Worm (Caenorhabditis elegans) whole organism, L1 larva: ENCODE results near the gene rabr-3.

Experiments used
- C16A3.4 ChIP-seq: fragments of 150-350 bp; optimal IDR thresholded peaks from 2 replicates; lab custom pipeline; 2014; ENCODE audit warnings: missing biosample characterization, missing genetic modification characterization
- C34B4.2 ChIP-seq: sonication (generic microtip); optimal IDR thresholded peaks from 2 replicates; lab custom pipeline; 2017; ENCODE audit warnings: mild to moderate bottlenecking, missing genetic modification characterization, missing compliant biosample characterization
- F16B12.6 ChIP-seq: fragments of 150-350 bp; optimal IDR thresholded peaks from 2 replicates; lab custom pipeline; 2014; ENCODE audit warnings: missing biosample characterization, missing genetic modification characterization
- Y116A8C.19 ChIP-seq: sonication (generic microtip); optimal IDR thresholded peaks from 2 replicates; lab custom pipeline; 2016; ENCODE audit warnings: missing compliant biosample characterization, missing genetic modification characterization, borderline replicate concordance
- aly-2 ChIP-seq: fragments of 150-350 bp; optimal IDR thresholded peaks from 2 replicates; lab custom pipeline; 2014; ENCODE audit warnings: missing biosample characterization, missing genetic modification characterization
- dsc-1 ChIP-seq: sonication (generic microtip); optimal IDR thresholded peaks from 2 replicates; lab custom pipeline; 2016; ENCODE audit warnings: mild to moderate bottlenecking, missing genetic modification characterization, missing compliant biosample characterization
- efl-1 ChIP-seq, 4 experiments: fragments of 150-350 bp; optimal IDR thresholded peaks in 3 of 4; peaks in 1 of 4; 1 replicate in 1 of 4; 2 replicates in 3 of 4; lab custom pipeline; 2014; ENCODE audit warnings: missing biosample characterization in 2 of 4, missing genetic modification characterization in 2 of 4, missing genetic modification reagents in 2 of 4
- efl-3 ChIP-seq: fragments of 200-800 bp; sonication (Bioruptor generic); optimal IDR thresholded peaks from 2 replicates; lab custom pipeline; 2018; ENCODE audit warnings: mild to moderate bottlenecking, missing genetic modification characterization, missing compliant biosample characterization
- egl-13 ChIP-seq: sonication (generic microtip); optimal IDR thresholded peaks from 2 replicates; lab custom pipeline; 2016; ENCODE audit warnings: missing genotype, missing genetic modification reagents, missing genetic modification characterization, missing compliant biosample characterization
- elt-2 ChIP-seq: sonication (generic microtip); optimal IDR thresholded peaks from 2 replicates; lab custom pipeline; 2016; ENCODE audit warnings: missing genetic modification characterization, mild to moderate bottlenecking, inconsistent platforms, missing compliant biosample characterization, missing genetic modification reagents
- elt-3 ChIP-seq, 6 experiments: fragments of 150-350 bp in 1 of 6; sonication (generic microtip); optimal IDR thresholded peaks; 2 replicates each; lab custom pipeline; 2017 to 2018; ENCODE audit warnings: missing biosample characterization in 6 of 6, missing genetic modification characterization in 6 of 6, inconsistent platforms in 1 of 6
- ets-5 ChIP-seq: fragments of 200-800 bp; sonication (Bioruptor generic); IDR thresholded peaks from 2 replicates; pipeline ENCODE4 v1.3.6; 2022; ENCODE audit warnings: missing genetic modification characterization, missing compliant biosample characterization
- fkh-10 ChIP-seq: sonication (generic microtip); optimal IDR thresholded peaks from 2 replicates; lab custom pipeline; 2017; ENCODE audit warnings: missing biosample characterization, missing genetic modification reagents, missing genetic modification characterization
- fkh-4 ChIP-seq: sonication (generic microtip); optimal IDR thresholded peaks from 2 replicates; lab custom pipeline; 2016; ENCODE audit warnings: missing compliant biosample characterization, missing genetic modification characterization, borderline replicate concordance
- grh-1 ChIP-seq: fragments of 200-800 bp; sonication (Bioruptor generic); IDR thresholded peaks from 2 replicates; pipeline ENCODE4 v1.3.6; 2022; ENCODE audit warnings: missing genetic modification reagents, missing genetic modification characterization, missing compliant biosample characterization
- hlh-17 ChIP-seq: fragments of 200-800 bp; sonication (Bioruptor generic); optimal IDR thresholded peaks from 2 replicates; lab custom pipeline; 2018; ENCODE audit warnings: missing genetic modification characterization, mild to moderate bottlenecking, missing compliant biosample characterization, moderate library complexity, borderline replicate concordance
- hlh-4 ChIP-seq: sonication (generic microtip); optimal IDR thresholded peaks from 2 replicates; lab custom pipeline; 2016; ENCODE audit warnings: mild to moderate bottlenecking, missing genetic modification characterization, missing compliant biosample characterization
- irx-1 ChIP-seq: sonication (generic microtip); optimal IDR thresholded peaks from 2 replicates; lab custom pipeline; 2016; ENCODE audit warnings: missing genetic modification characterization, missing compliant biosample characterization
- lin-13 ChIP-seq: fragments of 150-350 bp; optimal IDR thresholded peaks from 2 replicates; lab custom pipeline; 2014; ENCODE audit warnings: missing biosample characterization, missing genetic modification reagents, missing genetic modification characterization
- lin-15B ChIP-seq: fragments of 150-350 bp; sonication (generic microtip); optimal IDR thresholded peaks from 3 replicates; lab custom pipeline; 2014; ENCODE audit warnings: missing biosample characterization, missing genetic modification characterization
- lin-39 ChIP-seq: fragments of 150-350 bp; optimal IDR thresholded peaks from 2 replicates; lab custom pipeline; 2014; ENCODE audit warnings: missing biosample characterization, missing genetic modification reagents, missing genetic modification characterization
- mep-1 ChIP-seq: fragments of 150-350 bp; optimal IDR thresholded peaks from 2 replicates; lab custom pipeline; 2014; ENCODE audit warnings: missing biosample characterization, missing genetic modification characterization
- nhr-11 ChIP-seq: fragments of 150-350 bp; optimal IDR thresholded peaks from 2 replicates; lab custom pipeline; 2014; ENCODE audit warnings: missing biosample characterization, missing genetic modification characterization
- nhr-12 ChIP-seq: sonication (generic microtip); optimal IDR thresholded peaks from 2 replicates; lab custom pipeline; 2017; ENCODE audit warnings: missing biosample characterization, missing genetic modification characterization
- nhr-28 ChIP-seq: fragments of 150-350 bp; optimal IDR thresholded peaks from 2 replicates; lab custom pipeline; 2014; ENCODE audit warnings: missing biosample characterization, missing genetic modification characterization
- nhr-71 ChIP-seq: sonication (generic microtip); optimal IDR thresholded peaks from 2 replicates; lab custom pipeline; 2016; ENCODE audit warnings: mild to moderate bottlenecking, missing genetic modification characterization, moderate library complexity, missing compliant biosample characterization
- nhr-85 ChIP-seq: sonication (generic microtip); peaks from one replicate; lab custom pipeline; 2016; ENCODE audit warnings: missing genetic modification characterization, inconsistent platforms, missing compliant biosample characterization
- nhr-90 ChIP-seq: sonication (generic microtip); optimal IDR thresholded peaks from 2 replicates; lab custom pipeline; 2016; ENCODE audit warnings: mild to moderate bottlenecking, missing genetic modification characterization, missing compliant biosample characterization; ENCODE audit not compliant: poor library complexity
- pag-3 ChIP-seq: sonication (generic microtip); optimal IDR thresholded peaks from 2 replicates; lab custom pipeline; 2017; ENCODE audit warnings: missing genetic modification characterization, mild to moderate bottlenecking, missing compliant biosample characterization, antibody characterized with exemption, borderline replicate concordance; ENCODE audit not compliant: insufficient read depth
- rnt-1 ChIP-seq: sonication (generic microtip); optimal IDR thresholded peaks from 2 replicates; lab custom pipeline; 2016; ENCODE audit warnings: mild to moderate bottlenecking, missing genetic modification characterization, moderate library complexity, missing compliant biosample characterization
- skn-1 ChIP-seq: fragments of 150-350 bp; optimal IDR thresholded peaks from 2 replicates; lab custom pipeline; 2014; ENCODE audit warnings: missing biosample characterization, missing genetic modification characterization
- snpc-4 ChIP-seq: fragments of 150-350 bp; optimal IDR thresholded peaks from 2 replicates; lab custom pipeline; 2014; ENCODE audit warnings: missing biosample characterization, missing genetic modification characterization
- sox-4 ChIP-seq: sonication (generic microtip); optimal IDR thresholded peaks from 2 replicates; lab custom pipeline; 2016; ENCODE audit warnings: missing genetic modification characterization, missing compliant biosample characterization
- sup-37 ChIP-seq: fragments of 200-800 bp; sonication (Bioruptor generic); optimal IDR thresholded peaks from 2 replicates; lab custom pipeline; 2018; ENCODE audit warnings: mild to moderate bottlenecking, missing genetic modification characterization, missing compliant biosample characterization
- swsn-7 ChIP-seq: sonication (generic microtip); optimal IDR thresholded peaks from 2 replicates; lab custom pipeline; 2016; ENCODE audit warnings: missing genetic modification characterization, missing compliant biosample characterization
- tlp-1 ChIP-seq: fragments of 150-350 bp; optimal IDR thresholded peaks from 2 replicates; lab custom pipeline; 2014; ENCODE audit warnings: missing biosample characterization, missing genetic modification characterization
- unc-130 ChIP-seq: fragments of 150-350 bp; optimal IDR thresholded peaks from 2 replicates; lab custom pipeline; 2017; ENCODE audit warnings: missing biosample characterization, missing genetic modification characterization, inconsistent platforms
- vab-15 ChIP-seq: sonication (generic microtip); optimal IDR thresholded peaks from 2 replicates; lab custom pipeline; 2017; ENCODE audit warnings: missing genotype, mild to moderate bottlenecking, missing genetic modification characterization, missing compliant biosample characterization
- xbp-1 ChIP-seq: sonication (generic microtip); optimal IDR thresholded peaks from 2 replicates; lab custom pipeline; 2016; ENCODE audit warnings: missing genetic modification characterization, missing compliant biosample characterization
- zip-4 ChIP-seq: fragments of 200-800 bp; sonication (Bioruptor generic); optimal IDR thresholded peaks from 2 replicates; lab custom pipeline; 2018; ENCODE audit warnings: mild to moderate bottlenecking, missing genetic modification characterization, moderate library complexity, missing compliant biosample characterization
- ztf-4 ChIP-seq: fragments of 150-350 bp; optimal IDR thresholded peaks from 2 replicates; lab custom pipeline; 2014; ENCODE audit warnings: missing biosample characterization, missing genetic modification characterization

rabr-3 gene

ce11 chrV:16159594-16159993 lies 35.9 kb upstream of the rabr-3 start, which contains the start of gene F10A3.17:
Gene F10A3.17, minus strand, starts transcription at chrV:16159694.
- TF ChIP-seq fkh-4 (no peak), elt-3 (tag; optimal IDR thresholded peaks at IDR 0.05; lab: Kevin White, UChicago) (no peak), sox-4 (tag; lab: Kevin White, UChicago) (no peak), pag-3 (tag; lab: Kevin White, UChicago) (no peak), lin-15B (tag; lab: Kevin White, UChicago) (no peak), elt-2 (tag; lab: Kevin White, UChicago) (no peak)

ce11 chrV:16160087-16160486 lies 35.4 kb upstream of the rabr-3 start:
- TF ChIP-seq dsc-1 (no peak), vab-15 (tag; lab: Kevin White, UChicago) (no peak), sup-37 (GFP tag; lab: Kevin White, UChicago) (no peak), tlp-1 (tag; lab: Kevin White, UChicago) (no peak), zip-4 (GFP tag; lab: Kevin White, UChicago) (peak; percentile 79), pag-3 (tag; lab: Kevin White, UChicago) (no peak), elt-2 (tag; lab: Kevin White, UChicago) (peak; percentile 24), efl-1 (optimal IDR thresholded peaks at IDR 0.05; lab: Kevin White, UChicago) (peak in 1 of 2 experiments; percentile 9), efl-1 (GFP tag; optimal IDR thresholded peaks at IDR 0.05 in 1 of 2; lab: Kevin White, UChicago) (peak in 1 of 2 experiments; percentile 4), irx-1 (tag; lab: Kevin White, UChicago) (no peak), grh-1 (GFP tag; lab: Robert Waterston, UW) (no peak), xbp-1 (tag; lab: Kevin White, UChicago) (no peak), snpc-4 (tag; lab: Kevin White, UChicago) (peak; percentile 2), lin-13 (no peak), skn-1 (tag; lab: Kevin White, UChicago) (peak; percentile 2), elt-3 (tag; optimal IDR thresholded peaks at IDR 0.05; lab: Kevin White, UChicago) (no peak), lin-39 (tag; lab: Kevin White, UChicago) (no peak), egl-13 (tag; lab: Kevin White, UChicago) (no peak), nhr-71 (tag; lab: Kevin White, UChicago) (no peak)
- TF ChIP-seq, all 84 proteins: peak for 5

- TF ChIP-seq elt-2 (tag; lab: Kevin White, UChicago) = no peak
- no peak for TF ChIP-seq Y116A8C.19 (tag; lab: Kevin White, UChicago)
- no peak for TF ChIP-seq irx-1 (tag; lab: Kevin White, UChicago)
- no peak for TF ChIP-seq nhr-28 (tag; lab: Kevin White, UChicago)
- TF ChIP-seq ztf-4 = no peak
- TF ChIP-seq lin-15B (tag; lab: Kevin White, UChicago) = no peak
- TF ChIP-seq hlh-17 (GFP tag; lab: Kevin White, UChicago) = no peak
- no peak for TF ChIP-seq nhr-12 (tag; lab: Kevin White, UChicago)
- TF ChIP-seq egl-13 (tag; lab: Kevin White, UChicago) = no peak
- no peak for TF ChIP-seq zip-4 (GFP tag; lab: Kevin White, UChicago)
- no peak for TF ChIP-seq C34B4.2 (tag; lab: Kevin White, UChicago)
- TF ChIP-seq swsn-7 = no peak
- TF ChIP-seq nhr-85 (tag; lab: Kevin White, UChicago) = no peak
- no peak for TF ChIP-seq rnt-1 (tag; lab: Kevin White, UChicago)
- TF ChIP-seq fkh-10 = no peak
- TF ChIP-seq unc-130 = no peak
- no peak for TF ChIP-seq aly-2 (tag; lab: Kevin White, UChicago)
- no peak for TF ChIP-seq efl-1 (optimal IDR thresholded peaks at IDR 0.05; lab: Kevin White, UChicago)
- TF ChIP-seq efl-1 (GFP tag; optimal IDR thresholded peaks at IDR 0.05 in 1 of 2; lab: Kevin White, UChicago) = no peak
These were observed 33.2 kb upstream of the rabr-3 start, which contains the start of the genes str-109 and F10A3.11 for ce11 chrV:16162124-16162735. Gene str-109, minus strand, starts transcription at chrV:16162224. Gene F10A3.11, plus strand, starts transcription at chrV:16162685.

- TF ChIP-seq nhr-11 (tag; lab: Kevin White, UChicago) = no peak
- TF ChIP-seq F16B12.6 (tag; lab: Kevin White, UChicago) = no peak
- no peak for TF ChIP-seq ets-5 (GFP tag; lab: Robert Waterston, UW)
- no peak for TF ChIP-seq Y116A8C.19 (tag; lab: Kevin White, UChicago)
- TF ChIP-seq mep-1 (tag; lab: Kevin White, UChicago) = no peak
- TF ChIP-seq hlh-4 (tag; lab: Kevin White, UChicago) = no peak
- no peak for TF ChIP-seq C16A3.4 (tag; lab: Kevin White, UChicago)
- no peak for TF ChIP-seq nhr-90 (tag; lab: Kevin White, UChicago)
- TF ChIP-seq efl-3 (GFP tag; lab: Kevin White, UChicago) = no peak
These were observed 31.8 kb upstream of the rabr-3 start, which contains the start of gene F10A3.12 for ce11 chrV:16163719-16164118. Gene F10A3.12, plus strand, starts transcription at chrV:16164019.
